Fruit fly (Drosophila melanogaster) whole organism, embryonic: ENCODE measurements around the gene Tsp97E.

ENCODE experiments used
- CG10209 ChIP-seq: fragments of 200-800 bp; sonication (Bioruptor generic); optimal IDR thresholded peaks from 3 replicates; lab custom pipeline; 2017; ENCODE audit warnings: missing biosample characterization, mild to moderate bottlenecking, missing genetic modification characterization, missing genetic modification reagents
- CG1024 ChIP-seq: fragments of 200-800 bp; sonication (Bioruptor generic); IDR thresholded peaks from 2 replicates; pipeline ENCODE4 v1.3.6; 2022; ENCODE audit warnings: missing biosample characterization, missing genetic modification characterization
- CG10366 ChIP-seq: fragments of 200-800 bp; sonication (Bioruptor generic); IDR thresholded peaks from 2 replicates; pipeline ENCODE4 v1.3.6; 2022; ENCODE audit warnings: missing biosample characterization, missing genetic modification characterization
- CG11696 ChIP-seq: fragments of 200-800 bp; sonication (Bioruptor generic); IDR thresholded peaks from 2 replicates; pipeline ENCODE4 v1.3.6; 2022; ENCODE audit warnings: missing biosample characterization, missing genetic modification characterization
- CG11723 ChIP-seq: fragments of 200-800 bp; sonication (Bioruptor generic); optimal IDR thresholded peaks from 2 replicates; lab custom pipeline; 2017; ENCODE audit warnings: missing biosample characterization, mild to moderate bottlenecking, missing genetic modification characterization
- CG12104 ChIP-seq: fragments of 200-800 bp; sonication (Bioruptor generic); optimal IDR thresholded peaks from 3 replicates; lab custom pipeline; 2016; ENCODE audit warnings: missing biosample characterization, missing genetic modification characterization
- CG12236 ChIP-seq: fragments of 200-800 bp; sonication (Bioruptor generic); optimal IDR thresholded peaks from 2 replicates; lab custom pipeline; 2016; ENCODE audit warnings: missing biosample characterization, missing genetic modification characterization
- CG13424 ChIP-seq: fragments of 200-800 bp; sonication (Bioruptor generic); optimal IDR thresholded peaks from 2 replicates; lab custom pipeline; 2019; ENCODE audit warnings: missing biosample characterization, mild to moderate bottlenecking, missing genetic modification characterization, moderate library complexity
- CG13894 ChIP-seq: fragments of 200-800 bp; sonication (Bioruptor generic); optimal IDR thresholded peaks from 3 replicates; lab custom pipeline; 2018; ENCODE audit warnings: missing biosample characterization, mild to moderate bottlenecking, missing genetic modification characterization, moderate library complexity
- CG14014 ChIP-seq: fragments of 200-800 bp; sonication (Bioruptor generic); IDR thresholded peaks from 2 replicates; pipeline ENCODE4 v1.3.6; 2022; ENCODE audit warnings: missing biosample characterization, missing genetic modification characterization
- CG15011 ChIP-seq: fragments of 200-800 bp; sonication (Bioruptor generic); optimal IDR thresholded peaks from 3 replicates; lab custom pipeline; 2018; ENCODE audit warnings: missing biosample characterization, mild to moderate bottlenecking, missing genetic modification characterization
- CG15696 ChIP-seq: fragments of 200-800 bp; sonication (Bioruptor generic); optimal IDR thresholded peaks from 2 replicates; lab custom pipeline; 2019; ENCODE audit warnings: missing biosample characterization, mild to moderate bottlenecking, missing genetic modification characterization, moderate library complexity
- CG16815 ChIP-seq: fragments of 200-800 bp; sonication (Bioruptor generic); optimal IDR thresholded peaks from 3 replicates; lab custom pipeline; 2017; ENCODE audit warnings: missing biosample characterization, mild to moderate bottlenecking, missing genetic modification characterization
- CG17359 ChIP-seq: fragments of 200-800 bp; sonication (Bioruptor generic); optimal IDR thresholded peaks from 3 replicates; lab custom pipeline; 2018; ENCODE audit warnings: missing biosample characterization, mild to moderate bottlenecking, missing genetic modification characterization, moderate library complexity
- CG1792 ChIP-seq: fragments of 200-800 bp; sonication (Bioruptor generic); optimal IDR thresholded peaks from 2 replicates; lab custom pipeline; 2016; ENCODE audit warnings: missing biosample characterization, missing genetic modification characterization
- CG31365 ChIP-seq: fragments of 200-800 bp; sonication (Bioruptor generic); optimal IDR thresholded peaks from 2 replicates; lab custom pipeline; 2018; ENCODE audit warnings: missing biosample characterization, mild to moderate bottlenecking, missing genetic modification characterization
- CG3407 ChIP-seq: fragments of 200-800 bp; sonication (Bioruptor generic); optimal IDR thresholded peaks from 2 replicates; lab custom pipeline; 2018; ENCODE audit warnings: missing biosample characterization, mild to moderate bottlenecking, missing genetic modification characterization
- CG34224 ChIP-seq: fragments of 200-800 bp; sonication (Bioruptor generic); IDR thresholded peaks from 3 replicates; pipeline ENCODE4 v1.3.6; 2022; ENCODE audit warnings: missing biosample characterization, missing genetic modification characterization; ENCODE audit not compliant: partially characterized antibody
- CG3838 ChIP-seq: fragments of 200-800 bp; sonication (Bioruptor generic); optimal IDR thresholded peaks from 3 replicates; lab custom pipeline; 2016; ENCODE audit warnings: missing biosample characterization, missing genetic modification characterization
- CG3995 ChIP-seq: fragments of 200-800 bp; sonication (Bioruptor generic); optimal IDR thresholded peaks from 3 replicates; lab custom pipeline; 2016; ENCODE audit warnings: missing biosample characterization, missing genetic modification characterization
- CG6683 ChIP-seq: fragments of 200-800 bp; sonication (Bioruptor generic); optimal IDR thresholded peaks from 2 replicates; lab custom pipeline; 2017; ENCODE audit warnings: missing biosample characterization, mild to moderate bottlenecking, missing genetic modification characterization, missing genetic modification reagents
- CG6813 ChIP-seq: fragments of 200-800 bp; sonication (Bioruptor generic); optimal IDR thresholded peaks from 2 replicates; lab custom pipeline; 2017; ENCODE audit warnings: missing biosample characterization, missing genetic modification characterization, mild to moderate bottlenecking, moderate library complexity, missing genetic modification reagents
- CG7357 ChIP-seq: fragments of 200-800 bp; sonication (Bioruptor generic); IDR thresholded peaks from 3 replicates; pipeline ENCODE4 v1.3.6; 2022; ENCODE audit warnings: missing biosample characterization, missing genetic modification characterization
- CG8359 ChIP-seq: fragments of 200-800 bp; sonication (Bioruptor generic); optimal IDR thresholded peaks from 2 replicates; lab custom pipeline; 2017; ENCODE audit warnings: missing biosample characterization, mild to moderate bottlenecking, missing genetic modification characterization, borderline replicate concordance
- D ChIP-seq, 2 experiments: fragments of 200-800 bp in 1 of 2; fragments of >200 bp in 1 of 2; sonication (Bioruptor generic) in 1 of 2; optimal IDR thresholded peaks; 2 replicates in 1 of 2; 3 replicates in 1 of 2; lab custom pipeline; 2017; ENCODE audit warnings: mild to moderate bottlenecking in 1 of 2, missing biosample characterization in 1 of 2, missing genetic modification characterization in 1 of 2, missing genetic modification reagents in 1 of 2
- Dip2 ChIP-seq: fragments of 200-800 bp; sonication (Bioruptor generic); IDR thresholded peaks from 2 replicates; pipeline ENCODE4 v1.3.6; 2022; ENCODE audit warnings: missing biosample characterization, missing genetic modification characterization
- Fer1 ChIP-seq: fragments of 200-800 bp; sonication (Bioruptor generic); optimal IDR thresholded peaks from 2 replicates; lab custom pipeline; 2017; ENCODE audit warnings: missing biosample characterization, mild to moderate bottlenecking, missing genetic modification characterization
- H15 ChIP-seq: fragments of 200-800 bp; sonication (Bioruptor generic); IDR thresholded peaks from 3 replicates; pipeline ENCODE4 v1.3.6; 2022; ENCODE audit warnings: missing biosample characterization, missing genetic modification characterization
- Med ChIP-seq: fragments of 200-800 bp; sonication (Bioruptor generic); peaks from one replicate; lab custom pipeline; 2016; ENCODE audit warnings: missing biosample characterization, missing genetic modification characterization, mild to moderate bottlenecking, inconsistent platforms, moderate library complexity
- Scr ChIP-seq: fragments of 200-800 bp; sonication (Bioruptor generic); IDR thresholded peaks from 2 replicates; pipeline ENCODE4 v1.3.6; 2022; ENCODE audit warnings: missing biosample characterization, missing genetic modification characterization; ENCODE audit not compliant: partially characterized antibody
- ap ChIP-seq: fragments of 200-800 bp; sonication (Bioruptor generic); IDR thresholded peaks from 2 replicates; pipeline ENCODE4 v1.3.6; 2022; ENCODE audit warnings: missing biosample characterization, missing genetic modification characterization
- br ChIP-seq: fragments of >200 bp; optimal IDR thresholded peaks from 2 replicates; lab custom pipeline; 2017
- dm ChIP-seq: fragments of 200-800 bp; sonication (Bioruptor generic); optimal IDR thresholded peaks from 3 replicates; lab custom pipeline; 2016; ENCODE audit warnings: missing biosample characterization, missing genetic modification characterization
- dmrt11E ChIP-seq: fragments of 200-800 bp; sonication (Bioruptor generic); optimal IDR thresholded peaks from 3 replicates; lab custom pipeline; 2018; ENCODE audit warnings: missing biosample characterization, mild to moderate bottlenecking, missing genetic modification characterization, moderate library complexity
- dpn ChIP-seq, 2 experiments: fragments of 200-800 bp; sonication (Bioruptor generic); optimal IDR thresholded peaks; 3 replicates each; lab custom pipeline; 2016; ENCODE audit warnings: missing biosample characterization in 2 of 2, missing genetic modification characterization in 2 of 2
- en ChIP-seq: fragments of 200-800 bp; sonication (Bioruptor generic); optimal IDR thresholded peaks from 2 replicates; lab custom pipeline; 2016; ENCODE audit warnings: missing biosample characterization, missing genetic modification characterization
- fd64A ChIP-seq: fragments of 200-800 bp; sonication (Bioruptor generic); optimal IDR thresholded peaks from 3 replicates; lab custom pipeline; 2018; ENCODE audit warnings: missing biosample characterization, mild to moderate bottlenecking, missing genetic modification characterization
- gfzf ChIP-seq: fragments of 200-800 bp; sonication (Bioruptor generic); optimal IDR thresholded peaks from 2 replicates; lab custom pipeline; 2016; ENCODE audit warnings: missing biosample characterization, mild to moderate bottlenecking, missing genetic modification characterization, moderate library complexity
- her ChIP-seq: fragments of 200-800 bp; sonication (Bioruptor generic); optimal IDR thresholded peaks from 2 replicates; lab custom pipeline; 2016; ENCODE audit warnings: missing biosample characterization, missing genetic modification characterization
- ind ChIP-seq: fragments of 200-800 bp; sonication (Bioruptor generic); optimal IDR thresholded peaks from 3 replicates; lab custom pipeline; 2016; ENCODE audit warnings: missing biosample characterization, missing genetic modification characterization
- lov ChIP-seq, 2 experiments: fragments of 200-800 bp in 1 of 2; fragments of >200 bp in 1 of 2; sonication (Bioruptor generic) in 1 of 2; IDR thresholded peaks in 1 of 2; optimal IDR thresholded peaks in 1 of 2; 2 replicates in 1 of 2; 3 replicates in 1 of 2; pipeline versions ENCODE4 v1.3.6 to Lab custom; 2017 to 2022; ENCODE audit warnings: missing biosample characterization in 1 of 2, missing genetic modification characterization in 1 of 2
- mirr ChIP-seq: fragments of 200-800 bp; sonication (Bioruptor generic); optimal IDR thresholded peaks from 3 replicates; lab custom pipeline; 2018; ENCODE audit warnings: missing biosample characterization, mild to moderate bottlenecking, missing genetic modification characterization
- nmo ChIP-seq: fragments of 200-800 bp; sonication (Bioruptor generic); optimal IDR thresholded peaks from 2 replicates; lab custom pipeline; 2018; ENCODE audit warnings: missing biosample characterization, mild to moderate bottlenecking, missing genetic modification characterization, moderate library complexity
- pho ChIP-seq: fragments of 200-800 bp; sonication (Bioruptor generic); optimal IDR thresholded peaks from 2 replicates; lab custom pipeline; 2016; ENCODE audit warnings: missing biosample characterization, missing genetic modification characterization
- shn ChIP-seq: fragments of 200-800 bp; sonication (Bioruptor generic); optimal IDR thresholded peaks from 3 replicates; lab custom pipeline; 2016; ENCODE audit warnings: missing biosample characterization, missing genetic modification characterization
- trh ChIP-seq: fragments of 200-800 bp; sonication (Bioruptor generic); optimal IDR thresholded peaks from 2 replicates; lab custom pipeline; 2016; ENCODE audit warnings: missing biosample characterization, missing genetic modification characterization
- tup ChIP-seq: fragments of 200-800 bp; sonication (Bioruptor generic); optimal IDR thresholded peaks from 2 replicates; lab custom pipeline; 2016; ENCODE audit warnings: missing biosample characterization, mild to moderate bottlenecking, missing genetic modification characterization, moderate library complexity
- wek ChIP-seq: fragments of 200-800 bp; sonication (Bioruptor generic); optimal IDR thresholded peaks from 3 replicates; lab custom pipeline; 2018; ENCODE audit warnings: missing biosample characterization, mild to moderate bottlenecking, missing genetic modification characterization, moderate library complexity
- zen ChIP-seq: fragments of 200-800 bp; sonication (Bioruptor generic); optimal IDR thresholded peaks from 3 replicates; lab custom pipeline; 2018; ENCODE audit warnings: missing biosample characterization, mild to moderate bottlenecking, missing genetic modification characterization, moderate library complexity

Gene Tsp97E

dm6 chr3R:26988412-26988981 lies 23.9 kb upstream of the Tsp97E start, which contains the start of gene CG31075 (continued):
- TF ChIP-seq CG13894 (tag; lab: Kevin White, UChicago) (peak; percentile 49), CG34224 (GFP tag; lab: Robert Waterston, UW) (no peak), pho (GFP tag; lab: Kevin White, UChicago) (no peak), trh (GFP tag; lab: Kevin White, UChicago) (no peak), ap (GFP tag; lab: Robert Waterston, UW) (peak; percentile 33), tup (no peak), en (GFP tag; lab: Kevin White, UChicago) (no peak), gfzf (no peak), CG3838 (no peak), CG14014 (GFP tag; lab: Robert Waterston, UW) (peak; percentile 55; the same call in 1 of the 2 replicates), dm (GFP tag; lab: Kevin White, UChicago) (no peak), dpn (GFP tag; optimal IDR thresholded peaks at IDR 0.05; lab: Kevin White, UChicago) (peak in 1 of 2 experiments; percentile 30), CG8359 (no peak), dmrt11E (tag; lab: Kevin White, UChicago) (no peak), shn (GFP tag; lab: Kevin White, UChicago) (no peak), her (no peak), Fer1 (GFP tag; lab: Kevin White, UChicago) (peak; percentile 75), lov (optimal IDR thresholded peaks at IDR 0.05; lab: Kevin White, UChicago) (no peak), lov (GFP tag; IDR thresholded peaks at IDR 0.05; lab: Robert Waterston, UW) (no peak), CG3407 (GFP tag; lab: Kevin White, UChicago) (no peak), CG31365 (no peak), ind (GFP tag; lab: Kevin White, UChicago) (peak; percentile 56), CG15011 (GFP tag; lab: Kevin White, UChicago) (peak; percentile 39), CG6683 (no peak), CG7357 (GFP tag; lab: Robert Waterston, UW) (no peak), CG13424 (tag; lab: Kevin White, UChicago) (peak; percentile 15), Scr (GFP tag; lab: Robert Waterston, UW) (no peak), CG12104 (GFP tag; lab: Kevin White, UChicago) (peak; percentile 34), CG1792 (GFP tag; lab: Kevin White, UChicago) (no peak), br (lab: Kevin White, UChicago) (no peak), Dip2 (GFP tag; lab: Robert Waterston, UW) (no peak), CG12236 (no peak), mirr (GFP tag; lab: Kevin White, UChicago) (no peak), CG11723 (GFP tag; lab: Kevin White, UChicago) (no peak), D (optimal IDR thresholded peaks at IDR 0.05; lab: Kevin White, UChicago) (no peak), D (GFP tag; optimal IDR thresholded peaks at IDR 0.05; lab: Kevin White, UChicago) (no peak), CG16815 (GFP tag; lab: Kevin White, UChicago) (peak; percentile 4), CG6813 (peak; percentile 52), nmo (GFP tag; lab: Kevin White, UChicago) (peak; percentile 60), Med (peak; percentile 84), CG10366 (GFP tag; lab: Robert Waterston, UW) (peak; percentile 44), H15 (GFP tag; lab: Robert Waterston, UW) (no peak), CG15696 (tag; lab: Kevin White, UChicago) (no peak), CG3995 (GFP tag; lab: Kevin White, UChicago) (no peak), CG11696 (GFP tag; lab: Robert Waterston, UW) (no peak), fd64A (GFP tag; lab: Kevin White, UChicago) (no peak), CG10209 (no peak), CG17359 (tag; lab: Kevin White, UChicago) (peak; percentile 65), CG1024 (GFP tag; lab: Robert Waterston, UW) (peak; percentile 41; the same call in 1 of the 2 replicates), zen (tag; lab: Kevin White, UChicago) (no peak), wek (GFP tag; lab: Kevin White, UChicago) (no peak)
